Fruit fly (Drosophila melanogaster): ENCODE data around the gene CG1764.

- TF ChIP-seq CG32121 (GFP tag; IDR thresholded peaks at IDR 0.05) (peak; percentile 40; the same call in 1 of the 2 replicates), CG13204 (GFP tag; optimal IDR thresholded peaks at IDR 0.05) (peak; percentile 33), CG14655 (GFP tag; optimal IDR thresholded peaks at IDR 0.05) (peak; percentile 78), rn (GFP tag; IDR thresholded peaks at IDR 0.05) (no peak), CG8159 (tag; optimal IDR thresholded peaks at IDR 0.05) (peak; percentile 74), CG9948 (tag; optimal IDR thresholded peaks at IDR 0.05) (peak; percentile 77), CG10348 (GFP tag; IDR thresholded peaks at IDR 0.05) (no peak), CG12605 (GFP tag; IDR thresholded peaks at IDR 0.05) (no peak), Snoo (tag; optimal IDR thresholded peaks at IDR 0.05) (peak; percentile 65), CG15710 (tag; optimal IDR thresholded peaks at IDR 0.05) (peak; percentile 72), CG17806 (tag; optimal IDR thresholded peaks at IDR 0.05) (peak; percentile 71), Pif1B (GFP tag; optimal IDR thresholded peaks at IDR 0.05) (peak; percentile 44), EcR (GFP tag; optimal IDR thresholded peaks at IDR 0.05) (peak; percentile 17)
These were observed 10.0 kb upstream of the CG1764 start for dm6 chrX:13312200-13312599.

Measured in whole organism, pupa.